Fruit fly (Drosophila melanogaster) whole organism, adult: Measurements from ENCODE around the gene Rnf11.

Source experiments
- CG12768 ChIP-seq: fragments of 200-800 bp; sonication (Bioruptor generic); optimal IDR thresholded peaks from 2 replicates; lab custom pipeline; 2017; ENCODE audit warnings: missing biosample characterization, missing genetic modification characterization, mild to moderate bottlenecking, moderate library complexity, missing genetic modification reagents
- CG14711 ChIP-seq: fragments of 200-800 bp; sonication (Bioruptor generic); optimal IDR thresholded peaks from 2 replicates; lab custom pipeline; 2018; ENCODE audit warnings: missing biosample characterization, mild to moderate bottlenecking, missing genetic modification characterization, moderate library complexity
- CG1620 ChIP-seq: fragments of 200-800 bp; sonication (Bioruptor generic); optimal IDR thresholded peaks from 2 replicates; lab custom pipeline; 2016; ENCODE audit warnings: missing biosample characterization, missing genetic modification characterization
- CG33017 ChIP-seq: fragments of 200-800 bp; sonication (Bioruptor generic); optimal IDR thresholded peaks from 2 replicates; lab custom pipeline; 2018; ENCODE audit warnings: missing biosample characterization, mild to moderate bottlenecking, missing genetic modification characterization, moderate library complexity
- CG5204 ChIP-seq: fragments of 200-800 bp; sonication (Bioruptor generic); optimal IDR thresholded peaks from 2 replicates; lab custom pipeline; 2016; ENCODE audit warnings: missing biosample characterization, missing genetic modification characterization
- CG7045 ChIP-seq: fragments of 200-800 bp; sonication (Bioruptor generic); optimal IDR thresholded peaks from 2 replicates; lab custom pipeline; 2017; ENCODE audit warnings: missing biosample characterization, mild to moderate bottlenecking, missing genetic modification characterization
- CG7101 ChIP-seq: fragments of 200-800 bp; sonication (Bioruptor generic); optimal IDR thresholded peaks from 2 replicates; lab custom pipeline; 2018; ENCODE audit warnings: missing biosample characterization, mild to moderate bottlenecking, missing genetic modification characterization, moderate library complexity
- Clk ChIP-seq: fragments of 200-800 bp; sonication (Bioruptor generic); optimal IDR thresholded peaks from 2 replicates; lab custom pipeline; 2017; ENCODE audit warnings: missing biosample characterization, missing genetic modification characterization
- Crg-1 ChIP-seq: fragments of 200-800 bp; sonication (Bioruptor generic); optimal IDR thresholded peaks from 2 replicates; lab custom pipeline; 2016; ENCODE audit warnings: missing biosample characterization, missing genetic modification characterization
- bab1 ChIP-seq: fragments of 200-800 bp; sonication (Bioruptor generic); optimal IDR thresholded peaks from 3 replicates; lab custom pipeline; 2019; ENCODE audit warnings: missing biosample characterization, mild to moderate bottlenecking, missing genetic modification characterization, moderate library complexity
- cnc ChIP-seq, 2 experiments: fragments of >200 bp; optimal IDR thresholded peaks; 2 replicates each; lab custom pipeline; 2017
- kay ChIP-seq: fragments of 200-800 bp; sonication (Bioruptor generic); peaks from one replicate; lab custom pipeline; 2016; ENCODE audit warnings: missing biosample characterization, missing genetic modification characterization, borderline replicate concordance
- ovo ChIP-seq: fragments of 200-800 bp; sonication (Bioruptor generic); optimal IDR thresholded peaks from 2 replicates; lab custom pipeline; 2016; ENCODE audit warnings: missing biosample characterization, missing genetic modification characterization
- pad ChIP-seq: fragments of 200-800 bp; sonication (Bioruptor generic); optimal IDR thresholded peaks from 3 replicates; lab custom pipeline; 2017; ENCODE audit warnings: missing biosample characterization, missing genetic modification characterization, mild to moderate bottlenecking, moderate library complexity, missing genetic modification reagents

DNA sequence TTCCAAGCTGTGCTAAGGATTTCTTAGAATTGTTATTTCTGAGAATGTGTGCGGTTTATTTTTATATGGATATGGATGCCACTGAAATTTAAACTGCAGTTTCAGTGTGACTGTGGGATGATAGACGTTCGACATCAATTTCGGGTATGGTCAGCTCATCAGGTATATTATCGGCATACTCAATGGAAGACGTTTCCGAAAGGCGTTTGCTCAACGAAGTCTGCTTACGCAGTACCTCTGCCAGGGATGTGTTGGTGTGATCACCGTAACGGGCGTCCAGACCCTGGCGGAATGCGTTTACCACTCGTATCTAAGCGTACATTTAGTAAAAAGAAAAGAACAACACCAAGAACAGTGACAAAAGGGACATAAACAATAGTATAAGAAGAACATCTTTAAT, 14.4 kb downstream of the Rnf11 start:
- TF ChIP-seq bab1 (GFP tag; lab: Kevin White, UChicago): no peak
- no peak for TF ChIP-seq CG33017 (tag; lab: Kevin White, UChicago)
- no peak for TF ChIP-seq CG14711
- no peak for TF ChIP-seq CG1620 (GFP tag; lab: Kevin White, UChicago)
- TF ChIP-seq CG7101: no peak
- no peak for TF ChIP-seq CG7045
- no peak for TF ChIP-seq ovo (GFP tag; lab: Kevin White, UChicago)
- TF ChIP-seq pad (GFP tag; lab: Kevin White, UChicago): no peak
- TF ChIP-seq Clk (GFP tag; lab: Kevin White, UChicago): no peak
- TF ChIP-seq kay (GFP tag; lab: Kevin White, UChicago): no peak
- TF ChIP-seq CG12768 (GFP tag; lab: Kevin White, UChicago): no peak
- TF ChIP-seq cnc (optimal IDR thresholded peaks at IDR 0.05; lab: Kevin White, UChicago): no peak
- TF ChIP-seq CG5204: no peak
- no peak for TF ChIP-seq Crg-1
